Worm (Caenorhabditis elegans): ENCODE results near the gene C39E9.12.

ce11 chrIV:13052568-13052967 is 41.2 kb upstream of the C39E9.12 start, which contains the start of gene F49E11.7:
- no peak for TF ChIP-seq him-1 (tag; optimal IDR thresholded peaks at IDR 0.05)
- TF ChIP-seq dao-5 (tag; optimal IDR thresholded peaks at IDR 0.05): no peak
- no peak for TF ChIP-seq W03F9.2 (tag; optimal IDR thresholded peaks at IDR 0.05)

All from whole organism, L4/young adult.